Fruit fly (Drosophila melanogaster) whole organism, adult: ENCODE data around the gene Usp39.

ENCODE experiments used
- Clk ChIP-seq: fragments of 200-800 bp; sonication (Bioruptor generic); optimal IDR thresholded peaks from 2 replicates; lab custom pipeline; 2017; ENCODE audit warnings: missing biosample characterization, missing genetic modification characterization
- bab1 ChIP-seq: fragments of 200-800 bp; sonication (Bioruptor generic); optimal IDR thresholded peaks from 3 replicates; lab custom pipeline; 2019; ENCODE audit warnings: missing biosample characterization, mild to moderate bottlenecking, missing genetic modification characterization, moderate library complexity
- cnc ChIP-seq, 2 experiments: fragments of >200 bp; optimal IDR thresholded peaks; 2 replicates each; lab custom pipeline; 2017

dm6 chrX:18866289-18866832 lies 8.4 kb downstream of the Usp39 start:
- TF ChIP-seq bab1 (GFP tag; lab: Kevin White, UChicago) = no peak
- TF ChIP-seq cnc (optimal IDR thresholded peaks at IDR 0.05; lab: Kevin White, UChicago) = no peak
- no peak for TF ChIP-seq Clk (GFP tag; lab: Kevin White, UChicago)
